Fruit fly (Drosophila melanogaster) whole organism, adult: ENCODE results near the gene Ccp84Af.

ENCODE experiments used
- CG11617 ChIP-seq: fragments of 200-800 bp; sonication (Bioruptor generic); optimal IDR thresholded peaks from 2 replicates; lab custom pipeline; 2017; ENCODE audit warnings: mild to moderate bottlenecking, missing biosample characterization, missing genetic modification reagents, missing genetic modification characterization
- CG12768 ChIP-seq: fragments of 200-800 bp; sonication (Bioruptor generic); optimal IDR thresholded peaks from 2 replicates; lab custom pipeline; 2017; ENCODE audit warnings: missing biosample characterization, missing genetic modification characterization, mild to moderate bottlenecking, moderate library complexity, missing genetic modification reagents
- CG14711 ChIP-seq: fragments of 200-800 bp; sonication (Bioruptor generic); optimal IDR thresholded peaks from 2 replicates; lab custom pipeline; 2018; ENCODE audit warnings: missing biosample characterization, mild to moderate bottlenecking, missing genetic modification characterization, moderate library complexity
- CG33017 ChIP-seq: fragments of 200-800 bp; sonication (Bioruptor generic); optimal IDR thresholded peaks from 2 replicates; lab custom pipeline; 2018; ENCODE audit warnings: missing biosample characterization, mild to moderate bottlenecking, missing genetic modification characterization, moderate library complexity
- CG5204 ChIP-seq: fragments of 200-800 bp; sonication (Bioruptor generic); optimal IDR thresholded peaks from 2 replicates; lab custom pipeline; 2016; ENCODE audit warnings: missing biosample characterization, missing genetic modification characterization
- CG7045 ChIP-seq: fragments of 200-800 bp; sonication (Bioruptor generic); optimal IDR thresholded peaks from 2 replicates; lab custom pipeline; 2017; ENCODE audit warnings: missing biosample characterization, mild to moderate bottlenecking, missing genetic modification characterization
- Clk ChIP-seq: fragments of 200-800 bp; sonication (Bioruptor generic); optimal IDR thresholded peaks from 2 replicates; lab custom pipeline; 2017; ENCODE audit warnings: missing biosample characterization, missing genetic modification characterization
- Crg-1 ChIP-seq: fragments of 200-800 bp; sonication (Bioruptor generic); optimal IDR thresholded peaks from 2 replicates; lab custom pipeline; 2016; ENCODE audit warnings: missing biosample characterization, missing genetic modification characterization
- Hr96 ChIP-seq: fragments of 200-800 bp; sonication (Bioruptor generic); optimal IDR thresholded peaks from 2 replicates; lab custom pipeline; 2016; ENCODE audit warnings: missing biosample characterization, missing genetic modification characterization
- Mnt ChIP-seq: fragments of 200-800 bp; sonication (Bioruptor generic); optimal IDR thresholded peaks from 2 replicates; lab custom pipeline; 2016; ENCODE audit warnings: missing biosample characterization, mild to moderate bottlenecking, missing genetic modification characterization
- bab1 ChIP-seq: fragments of 200-800 bp; sonication (Bioruptor generic); optimal IDR thresholded peaks from 3 replicates; lab custom pipeline; 2019; ENCODE audit warnings: missing biosample characterization, mild to moderate bottlenecking, missing genetic modification characterization, moderate library complexity
- cic ChIP-seq: fragments of 200-800 bp; sonication (Bioruptor generic); optimal IDR thresholded peaks from 2 replicates; lab custom pipeline; 2017; ENCODE audit warnings: missing biosample characterization, mild to moderate bottlenecking, missing genetic modification characterization, moderate library complexity
- cnc ChIP-seq, 2 experiments: fragments of >200 bp; optimal IDR thresholded peaks; 2 replicates each; lab custom pipeline; 2017
- kay ChIP-seq: fragments of 200-800 bp; sonication (Bioruptor generic); peaks from one replicate; lab custom pipeline; 2016; ENCODE audit warnings: missing biosample characterization, missing genetic modification characterization, borderline replicate concordance
- ovo ChIP-seq: fragments of 200-800 bp; sonication (Bioruptor generic); optimal IDR thresholded peaks from 2 replicates; lab custom pipeline; 2016; ENCODE audit warnings: missing biosample characterization, missing genetic modification characterization
- pad ChIP-seq: fragments of 200-800 bp; sonication (Bioruptor generic); optimal IDR thresholded peaks from 3 replicates; lab custom pipeline; 2017; ENCODE audit warnings: missing biosample characterization, missing genetic modification characterization, mild to moderate bottlenecking, moderate library complexity, missing genetic modification reagents
- tj ChIP-seq: fragments of 200-800 bp; sonication (Bioruptor generic); optimal IDR thresholded peaks from 3 replicates; lab custom pipeline; 2017; ENCODE audit warnings: missing biosample characterization, mild to moderate bottlenecking, missing genetic modification characterization, moderate library complexity
- toe ChIP-seq: fragments of 200-800 bp; sonication (Bioruptor generic); optimal IDR thresholded peaks from 2 replicates; lab custom pipeline; 2016; ENCODE audit warnings: missing biosample characterization, missing genetic modification characterization

Gene Ccp84Af

dm6 chr3R:6657278-6658246 is 32.5 kb downstream of the Ccp84Af start, which contains the start of the genes CG1307 and twr:
Gene CG1307 (minus strand): TSS chr3R:6657442.
Gene twr (plus strand): TSS chr3R:6657882.
- TF ChIP-seq toe (GFP tag; lab: Kevin White, UChicago) (peak; percentile 16), cnc (optimal IDR thresholded peaks at IDR 0.05; lab: Kevin White, UChicago) (no peak), CG11617 (GFP tag; lab: Kevin White, UChicago) (peak; percentile 26), Clk (no peak), kay (GFP tag; lab: Kevin White, UChicago) (no peak), CG14711 (tag; lab: Kevin White, UChicago) (no peak), CG7045 (GFP tag; lab: Kevin White, UChicago) (no peak), CG33017 (tag; lab: Kevin White, UChicago) (no peak), CG5204 (GFP tag; lab: Kevin White, UChicago) (peak; percentile 8), ovo (GFP tag; lab: Kevin White, UChicago) (peak; percentile 78), cic (GFP tag; lab: Kevin White, UChicago) (no peak), bab1 (no peak)

- TF ChIP-seq Hr96 (GFP tag; lab: Kevin White, UChicago) (peak; percentile 20), cnc (optimal IDR thresholded peaks at IDR 0.05; lab: Kevin White, UChicago) (no peak), toe (GFP tag; lab: Kevin White, UChicago) (peak; percentile 60), tj (GFP tag; lab: Kevin White, UChicago) (no peak), CG33017 (tag; lab: Kevin White, UChicago) (no peak), kay (GFP tag; lab: Kevin White, UChicago) (no peak), bab1 (peak; percentile 17), Crg-1 (GFP tag; lab: Kevin White, UChicago) (no peak), CG12768 (GFP tag; lab: Kevin White, UChicago) (peak; percentile 39), Clk (no peak), Mnt (GFP tag; lab: Kevin White, UChicago) (peak; percentile 20), CG5204 (GFP tag; lab: Kevin White, UChicago) (no peak), ovo (GFP tag; lab: Kevin White, UChicago) (no peak)
Measured at dm6 chr3R:6646740-6647139, 43.3 kb downstream of the Ccp84Af start, which contains the start of gene Taf1. Gene Taf1 (plus strand): TSS chr3R:6646889.

- TF ChIP-seq cic (GFP tag; lab: Kevin White, UChicago) (peak; percentile 34), tj (GFP tag; lab: Kevin White, UChicago) (no peak), Mnt (GFP tag; lab: Kevin White, UChicago) (no peak), CG11617 (GFP tag; lab: Kevin White, UChicago) (no peak), Crg-1 (GFP tag; lab: Kevin White, UChicago) (no peak), toe (GFP tag; lab: Kevin White, UChicago) (no peak), CG14711 (tag; lab: Kevin White, UChicago) (no peak), pad (GFP tag; lab: Kevin White, UChicago) (no peak)
Measured at dm6 chr3R:6644334-6644733, 45.7 kb downstream of the Ccp84Af start, which contains the start of gene Ass. Gene Ass (minus strand): TSS chr3R:6644434.

- no peak for TF ChIP-seq CG11617 (GFP tag; lab: Kevin White, UChicago)
- no peak for TF ChIP-seq tj (GFP tag; lab: Kevin White, UChicago)
- TF ChIP-seq CG5204 (GFP tag; lab: Kevin White, UChicago), result no peak
- no peak for TF ChIP-seq kay (GFP tag; lab: Kevin White, UChicago)
- no peak for TF ChIP-seq CG33017 (tag; lab: Kevin White, UChicago)
Measured at dm6 chr3R:6640932-6641331, 49.1 kb downstream of the Ccp84Af start, which contains the start of gene CG31286. Gene CG31286 (plus strand): TSS chr3R:6641232.
